Fruit fly (Drosophila melanogaster): Measurements from ENCODE around the gene CG7443.

The CG7443 gene

dm6 chr3R:8300928-8301752 lies 23.0 kb upstream of the CG7443 start, which contains the start of the genes CG9626 and mRpL1:
Gene CG9626, minus strand, starts transcription at chr3R:8300978.
Gene mRpL1, plus strand, starts transcription at chr3R:8301440.
- TF ChIP-seq CG7045 (GFP tag; optimal IDR thresholded peaks at IDR 0.05), result no peak
- no peak for TF ChIP-seq cnc (optimal IDR thresholded peaks at IDR 0.05)
- peak; percentile 8 for TF ChIP-seq CG7101 (tag; optimal IDR thresholded peaks at IDR 0.05)
- no peak for TF ChIP-seq CG14711 (tag; optimal IDR thresholded peaks at IDR 0.05)
- peak; percentile 19 for TF ChIP-seq pad (GFP tag; optimal IDR thresholded peaks at IDR 0.05)
- TF ChIP-seq ovo (GFP tag; optimal IDR thresholded peaks at IDR 0.05), result no peak
- TF ChIP-seq CG33017 (tag; optimal IDR thresholded peaks at IDR 0.05), result no peak
- TF ChIP-seq CG11617 (GFP tag; optimal IDR thresholded peaks at IDR 0.05), result peak; percentile 0
- TF ChIP-seq CG1620 (GFP tag; optimal IDR thresholded peaks at IDR 0.05), result no peak
- TF ChIP-seq Crg-1 (GFP tag; optimal IDR thresholded peaks at IDR 0.05), result no peak
- TF ChIP-seq Clk (GFP tag; optimal IDR thresholded peaks at IDR 0.05), result no peak
- no peak for TF ChIP-seq cic (GFP tag; optimal IDR thresholded peaks at IDR 0.05)
- TF ChIP-seq kay (GFP tag; ENCODE audit: borderline replicate concordance), result peak; percentile 73
- TF ChIP-seq bab1 (GFP tag; optimal IDR thresholded peaks at IDR 0.05), result peak; percentile 34
- TF ChIP-seq CG5204 (GFP tag; optimal IDR thresholded peaks at IDR 0.05), result no peak
- TF ChIP-seq toe (GFP tag; optimal IDR thresholded peaks at IDR 0.05), result no peak
- TF ChIP-seq tj (GFP tag; optimal IDR thresholded peaks at IDR 0.05), result no peak
- peak; percentile 50 for TF ChIP-seq Mnt (GFP tag; optimal IDR thresholded peaks at IDR 0.05)
- TF ChIP-seq CG12768 (GFP tag; optimal IDR thresholded peaks at IDR 0.05), result no peak
- no peak for TF ChIP-seq Hr96 (GFP tag; optimal IDR thresholded peaks at IDR 0.05)

dm6 chr3R:8303848-8304247 lies 20.3 kb upstream of the CG7443 start, which contains the start of gene nac:
Gene nac, minus strand, starts transcription at chr3R:8304023.
- peak; percentile 6 for TF ChIP-seq Mnt (GFP tag; optimal IDR thresholded peaks at IDR 0.05)
- no peak for TF ChIP-seq CG33017 (tag; optimal IDR thresholded peaks at IDR 0.05)
- no peak for TF ChIP-seq Hr96 (GFP tag; optimal IDR thresholded peaks at IDR 0.05)
- no peak for TF ChIP-seq cic (GFP tag; optimal IDR thresholded peaks at IDR 0.05)
- TF ChIP-seq bab1 (GFP tag; optimal IDR thresholded peaks at IDR 0.05), result peak; percentile 64
- TF ChIP-seq CG11617 (GFP tag; optimal IDR thresholded peaks at IDR 0.05), result no peak
- no peak for TF ChIP-seq tj (GFP tag; optimal IDR thresholded peaks at IDR 0.05)
- no peak for TF ChIP-seq Crg-1 (GFP tag; optimal IDR thresholded peaks at IDR 0.05)
- peak; percentile 7 for TF ChIP-seq pad (GFP tag; optimal IDR thresholded peaks at IDR 0.05)
- TF ChIP-seq CG12768 (GFP tag; optimal IDR thresholded peaks at IDR 0.05), result peak; percentile 8
- TF ChIP-seq CG5204 (GFP tag; optimal IDR thresholded peaks at IDR 0.05), result no peak
- TF ChIP-seq CG7101 (tag; optimal IDR thresholded peaks at IDR 0.05), result no peak
- TF ChIP-seq cnc (optimal IDR thresholded peaks at IDR 0.05), result no peak
- no peak for TF ChIP-seq CG7045 (GFP tag; optimal IDR thresholded peaks at IDR 0.05)
- no peak for TF ChIP-seq CG1620 (GFP tag; optimal IDR thresholded peaks at IDR 0.05)
- TF ChIP-seq ovo (GFP tag; optimal IDR thresholded peaks at IDR 0.05), result no peak

dm6 chr3R:8305110-8305509 lies 19.0 kb upstream of the CG7443 start, which contains the start of gene Sgt1:
Gene Sgt1, minus strand, starts transcription at chr3R:8305274.
- TF ChIP-seq CG1620 (GFP tag; optimal IDR thresholded peaks at IDR 0.05) (peak; percentile 76), cic (GFP tag; optimal IDR thresholded peaks at IDR 0.05) (peak; percentile 64), CG7101 (tag; optimal IDR thresholded peaks at IDR 0.05) (peak; percentile 64), ovo (GFP tag; optimal IDR thresholded peaks at IDR 0.05) (peak; percentile 21), toe (GFP tag; optimal IDR thresholded peaks at IDR 0.05) (peak; percentile 64), Hr96 (GFP tag; optimal IDR thresholded peaks at IDR 0.05) (no peak), cnc (optimal IDR thresholded peaks at IDR 0.05) (no peak), kay (GFP tag; ENCODE audit: borderline replicate concordance) (no peak), pad (GFP tag; optimal IDR thresholded peaks at IDR 0.05) (no peak), CG14711 (tag; optimal IDR thresholded peaks at IDR 0.05) (peak; percentile 1), Crg-1 (GFP tag; optimal IDR thresholded peaks at IDR 0.05) (peak; percentile 74), CG7045 (GFP tag; optimal IDR thresholded peaks at IDR 0.05) (no peak), CG33017 (tag; optimal IDR thresholded peaks at IDR 0.05) (peak; percentile 29), CG11617 (GFP tag; optimal IDR thresholded peaks at IDR 0.05) (peak; percentile 11), CG12768 (GFP tag; optimal IDR thresholded peaks at IDR 0.05) (peak; percentile 34), CG5204 (GFP tag; optimal IDR thresholded peaks at IDR 0.05) (no peak), Mnt (GFP tag; optimal IDR thresholded peaks at IDR 0.05) (peak; percentile 66), tj (GFP tag; optimal IDR thresholded peaks at IDR 0.05) (no peak), bab1 (GFP tag; optimal IDR thresholded peaks at IDR 0.05) (peak; percentile 53), Clk (GFP tag; optimal IDR thresholded peaks at IDR 0.05) (peak; percentile 41)

- TF ChIP-seq CG14711 (tag; optimal IDR thresholded peaks at IDR 0.05), result no peak
- TF ChIP-seq pad (GFP tag; optimal IDR thresholded peaks at IDR 0.05), result peak; percentile 99
- peak; percentile 2 for TF ChIP-seq CG12768 (GFP tag; optimal IDR thresholded peaks at IDR 0.05)
- TF ChIP-seq CG1620 (GFP tag; optimal IDR thresholded peaks at IDR 0.05), result no peak
- no peak for TF ChIP-seq CG33017 (tag; optimal IDR thresholded peaks at IDR 0.05)
- TF ChIP-seq Hr96 (GFP tag; optimal IDR thresholded peaks at IDR 0.05), result no peak
Observed at dm6 chr3R:8306188-8306926, 17.8 kb upstream of the CG7443 start.

DNA sequence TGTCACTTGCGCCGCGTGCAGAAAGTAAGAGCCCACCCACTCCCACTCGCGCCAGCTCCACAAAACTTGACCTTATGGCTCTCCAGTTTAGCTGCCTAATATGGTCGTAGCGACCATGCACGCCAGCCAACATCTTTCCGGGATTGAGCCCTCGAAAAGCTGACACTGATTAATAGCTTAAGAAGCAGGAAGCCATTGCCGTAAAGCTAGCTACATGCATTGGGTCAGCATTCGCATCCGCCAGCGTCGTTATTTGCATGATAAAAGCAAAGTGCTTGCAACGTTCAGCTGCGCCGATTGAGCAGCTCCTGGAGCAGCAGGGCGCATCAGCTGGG lies 17.2 kb upstream of the CG7443 start:
- TF ChIP-seq cnc (optimal IDR thresholded peaks at IDR 0.05), result no peak
- TF ChIP-seq CG1620 (GFP tag; optimal IDR thresholded peaks at IDR 0.05), result no peak
- TF ChIP-seq Crg-1 (GFP tag; optimal IDR thresholded peaks at IDR 0.05), result no peak
- no peak for TF ChIP-seq cic (GFP tag; optimal IDR thresholded peaks at IDR 0.05)

Measured in whole organism, adult.